Worm (Caenorhabditis elegans) whole organism, L4 larva: ENCODE measurements around the gene clec-136.

Source experiments
- D1046.2 ChIP-seq: fragments of 200-800 bp; sonication (Bioruptor generic); IDR thresholded peaks from 2 replicates; pipeline ENCODE4 v1.3.6; 2022; ENCODE audit warnings: missing genetic modification characterization, missing compliant biosample characterization
- ctbp-1 ChIP-seq: fragments of 200-800 bp; sonication (Bioruptor generic); IDR thresholded peaks from 2 replicates; pipeline ENCODE4 v1.3.6; 2022; ENCODE audit warnings: missing genetic modification reagents, missing genetic modification characterization, missing compliant biosample characterization
- dmd-6 ChIP-seq: fragments of 200-800 bp; sonication (Bioruptor generic); IDR thresholded peaks from 2 replicates; pipeline ENCODE4 v1.3.6; 2022; ENCODE audit warnings: missing genetic modification reagents, missing genetic modification characterization, missing compliant biosample characterization
- fkh-10 ChIP-seq: fragments of 150-350 bp; optimal IDR thresholded peaks from 2 replicates; lab custom pipeline; 2014; ENCODE audit warnings: missing biosample characterization, missing genetic modification reagents, missing genetic modification characterization
- fos-1 ChIP-seq: fragments of 150-350 bp; optimal IDR thresholded peaks from 2 replicates; lab custom pipeline; 2014; ENCODE audit warnings: missing biosample characterization, missing genetic modification characterization
- lir-3 ChIP-seq: sonication (generic microtip); optimal IDR thresholded peaks from 2 replicates; lab custom pipeline; 2016; ENCODE audit warnings: mild to moderate bottlenecking, missing genetic modification characterization, missing compliant biosample characterization
- nhr-48 ChIP-seq: sonication (generic microtip); optimal IDR thresholded peaks from 2 replicates; lab custom pipeline; 2016; ENCODE audit warnings: mild to moderate bottlenecking, missing genetic modification characterization, missing compliant biosample characterization
- saeg-2 ChIP-seq: fragments of 200-800 bp; sonication (Bioruptor generic); IDR thresholded peaks from 2 replicates; pipeline ENCODE4 v1.3.6; 2022; ENCODE audit warnings: missing genetic modification reagents, missing genetic modification characterization, missing compliant biosample characterization
- spr-1 ChIP-seq: sonication (generic microtip); optimal IDR thresholded peaks from 2 replicates; lab custom pipeline; 2016; ENCODE audit warnings: mild to moderate bottlenecking, missing genetic modification characterization, missing compliant biosample characterization
- zfp-2 ChIP-seq: sonication (generic microtip); optimal IDR thresholded peaks from 2 replicates; lab custom pipeline; 2016; ENCODE audit warnings: mild to moderate bottlenecking, missing genetic modification characterization, missing compliant biosample characterization

- no peak for TF ChIP-seq lir-3
- no peak for TF ChIP-seq fos-1
- TF ChIP-seq nhr-48, result no peak
- no peak for TF ChIP-seq spr-1 (tag; lab: Kevin White, UChicago)
- TF ChIP-seq saeg-2 (GFP tag; lab: Robert Waterston, UW), result no peak
- no peak for TF ChIP-seq D1046.2 (GFP tag; lab: Robert Waterston, UW)
- TF ChIP-seq zfp-2 (tag; lab: Kevin White, UChicago), result no peak
- no peak for TF ChIP-seq fkh-10 (GFP tag; lab: Kevin White, UChicago)
- TF ChIP-seq dmd-6 (GFP tag; lab: Robert Waterston, UW), result no peak
- TF ChIP-seq ctbp-1, result no peak
These were observed 37.0 kb downstream of the clec-136 start for ce11 chrII:4579375-4579774.
